Fruit fly (Drosophila melanogaster): Measurements from ENCODE around the gene spri.

- TF ChIP-seq CG11762 (GFP tag; optimal IDR thresholded peaks at IDR 0.05; ENCODE audit: insufficient read depth) (no peak), CG3032 (tag; optimal IDR thresholded peaks at IDR 0.05) (no peak), Sox14 (GFP tag; optimal IDR thresholded peaks at IDR 0.05) (no peak), Eip75B (GFP tag; optimal IDR thresholded peaks at IDR 0.05) (no peak), eg (GFP tag; IDR thresholded peaks at IDR 0.05) (no peak), fkh (GFP tag; optimal IDR thresholded peaks at IDR 0.05) (no peak), salr (GFP tag; optimal IDR thresholded peaks at IDR 0.05) (no peak), CG15336 (GFP tag; IDR thresholded peaks at IDR 0.05) (no peak)
Observed at dm6 chrX:10621202-10621990, 36.2 kb upstream of the spri start.

Data from whole organism, prepupa.